Worm (Caenorhabditis elegans) whole organism, early embryonic: Measurements from ENCODE around the gene ttbk-5.

Source experiments
- B0310.2 ChIP-seq: sonication (generic microtip); optimal IDR thresholded peaks from 2 replicates; lab custom pipeline; 2016; ENCODE audit warnings: mild to moderate bottlenecking, missing genetic modification characterization, missing compliant biosample characterization
- aly-1 ChIP-seq: sonication (generic microtip); optimal IDR thresholded peaks from 2 replicates; lab custom pipeline; 2016; ENCODE audit warnings: missing genetic modification characterization, missing compliant biosample characterization
- ama-1 ChIP-seq: fragments of 150-350 bp; optimal IDR thresholded peaks from 2 replicates; lab custom pipeline; 2014
- ceh-13 ChIP-seq: fragments of 200-800 bp; sonication (Bioruptor generic); optimal IDR thresholded peaks from 2 replicates; lab custom pipeline; 2018; ENCODE audit warnings: mild to moderate bottlenecking, missing genetic modification characterization, missing compliant biosample characterization
- ets-7 ChIP-seq: sonication (generic microtip); optimal IDR thresholded peaks from 2 replicates; lab custom pipeline; 2016; ENCODE audit warnings: missing genotype, missing genetic modification characterization, missing compliant biosample characterization
- flt-1 ChIP-seq: fragments of 200-800 bp; sonication (Bioruptor generic); IDR thresholded peaks from 2 replicates; pipeline ENCODE4 v1.3.6; 2022; ENCODE audit warnings: missing genetic modification characterization, missing compliant biosample characterization
- hmbx-1 ChIP-seq: sonication (generic microtip); optimal IDR thresholded peaks from 2 replicates; lab custom pipeline; 2016; ENCODE audit warnings: mild to moderate bottlenecking, missing genetic modification characterization, missing compliant biosample characterization
- hmg-4 ChIP-seq: fragments of 200-800 bp; sonication (Bioruptor generic); optimal IDR thresholded peaks from 2 replicates; lab custom pipeline; 2018; ENCODE audit warnings: mild to moderate bottlenecking, missing genetic modification characterization, missing compliant biosample characterization
- hnd-1 ChIP-seq: sonication (generic microtip); optimal IDR thresholded peaks from 2 replicates; lab custom pipeline; 2016; ENCODE audit warnings: missing genetic modification characterization, missing compliant biosample characterization
- pes-1 ChIP-seq: fragments of 200-800 bp; sonication (Bioruptor generic); IDR thresholded peaks from 2 replicates; pipeline ENCODE4 v1.3.6; 2022; ENCODE audit warnings: missing genetic modification reagents, missing genetic modification characterization, missing compliant biosample characterization
- scrt-1 ChIP-seq: fragments of 200-800 bp; sonication (Bioruptor generic); IDR thresholded peaks from 2 replicates; pipeline ENCODE4 v1.3.6; 2022; ENCODE audit warnings: missing genetic modification characterization, missing compliant biosample characterization
- sea-1 ChIP-seq: fragments of 200-800 bp; sonication (Bioruptor generic); conservative IDR thresholded peaks from 2 replicates; pipeline ENCODE4 v1.3.6; 2022; ENCODE audit warnings: missing genetic modification characterization, missing compliant biosample characterization
- tbx-37 ChIP-seq: fragments of 200-800 bp; sonication (Bioruptor generic); conservative IDR thresholded peaks from 2 replicates; pipeline ENCODE4 v1.3.6; 2022; ENCODE audit warnings: missing genetic modification reagents, missing genetic modification characterization, missing compliant biosample characterization
- tra-4 ChIP-seq: sonication (generic microtip); optimal IDR thresholded peaks from 2 replicates; lab custom pipeline; 2017; ENCODE audit warnings: missing genetic modification characterization, missing compliant biosample characterization

- TF ChIP-seq flt-1 (GFP tag; lab: Robert Waterston, UW) (no peak), ama-1 (lab: Kevin White, UChicago) (no peak), hmbx-1 (no peak), ceh-13 (GFP tag; lab: Kevin White, UChicago) (no peak), B0310.2 (tag; lab: Kevin White, UChicago) (no peak), ets-7 (tag; lab: Kevin White, UChicago) (no peak), pes-1 (no peak), hmg-4 (GFP tag; lab: Kevin White, UChicago) (no peak), sea-1 (GFP tag; lab: Robert Waterston, UW) (no peak), tra-4 (tag; lab: Kevin White, UChicago) (no peak), tbx-37 (GFP tag; lab: Robert Waterston, UW) (no peak), scrt-1 (GFP tag; lab: Robert Waterston, UW) (no peak), aly-1 (no peak), hnd-1 (tag; lab: Kevin White, UChicago) (no peak)
Observed at ce11 chrIV:10067541-10067940, 22.9 kb upstream of the ttbk-5 start, which contains the start of gene cwn-2.
